Worm (Caenorhabditis elegans): Measurements from ENCODE around the gene T28F3.8.
"Not testable (repeated sequence)": the region's sequence is repeated elsewhere in the genome, so short reads cannot be mapped to it uniquely, and the experiment has no call there.

The T28F3.8 gene

ce11 chrIV:17307223-17307622, at the start of gene T28F3.8:
TSS of gene T28F3.8 (minus strand) at chrIV:17307323.
- TF ChIP-seq blmp-1, nhr-11, nhr-237 (tag; optimal IDR thresholded peaks at IDR 0.05): not testable (repeated sequence)

- TF ChIP-seq snu-23 (GFP tag; optimal IDR thresholded peaks at IDR 0.05) (no peak), fkh-8 (tag; optimal IDR thresholded peaks at IDR 0.05) (no peak), mef-2 (tag; optimal IDR thresholded peaks at IDR 0.05) (no peak), lin-39 (tag; optimal IDR thresholded peaks at IDR 0.05) (no peak), nhr-77 (tag; optimal IDR thresholded peaks at IDR 0.05) (no peak), hlh-4 (tag; optimal IDR thresholded peaks at IDR 0.05) (no peak), nhr-90 (tag; optimal IDR thresholded peaks at IDR 0.05; ENCODE audit: poor library complexity) (no peak), blmp-1 (tag; optimal IDR thresholded peaks at IDR 0.05) (no peak), nhr-76 (tag; optimal IDR thresholded peaks at IDR 0.05) (no peak), grh-1 (GFP tag; IDR thresholded peaks at IDR 0.05) (no peak), sptf-1 (tag; optimal IDR thresholded peaks at IDR 0.05) (no peak), dsc-1 (tag; optimal IDR thresholded peaks at IDR 0.05) (no peak), snpc-4 (tag; optimal IDR thresholded peaks at IDR 0.05) (no peak), lin-35 (GFP tag; optimal IDR thresholded peaks at IDR 0.05) (no peak), swsn-7 (tag; optimal IDR thresholded peaks at IDR 0.05) (no peak), lsy-2 (tag; optimal IDR thresholded peaks at IDR 0.05) (no peak), aha-1 (tag; optimal IDR thresholded peaks at IDR 0.05) (no peak), C34B4.2 (tag; optimal IDR thresholded peaks at IDR 0.05) (no peak), ces-1 (GFP tag; optimal IDR thresholded peaks at IDR 0.05) (no peak), ceh-88 (GFP tag; IDR thresholded peaks at IDR 0.05) (no peak)
Measured at ce11 chrIV:17351586-17351985, 44.5 kb upstream of the T28F3.8 start, which contains the start of gene clec-199. TSS of gene clec-199 (plus strand) at chrIV:17351886.

- no peak for TF ChIP-seq irx-1 (tag; optimal IDR thresholded peaks at IDR 0.05)
- no peak for TF ChIP-seq ets-5 (GFP tag; IDR thresholded peaks at IDR 0.05)
- TF ChIP-seq nhr-28 (tag; optimal IDR thresholded peaks at IDR 0.05): no peak
- no peak for TF ChIP-seq mef-2 (tag; optimal IDR thresholded peaks at IDR 0.05)
- no peak for TF ChIP-seq egl-27 (tag; optimal IDR thresholded peaks at IDR 0.05)
- no peak for TF ChIP-seq swsn-7 (tag; optimal IDR thresholded peaks at IDR 0.05)
- TF ChIP-seq unc-86 (tag; optimal IDR thresholded peaks at IDR 0.05): no peak
- no peak for TF ChIP-seq alr-1 (tag; optimal IDR thresholded peaks at IDR 0.05; ENCODE audit: borderline replicate concordance)
- no peak for TF ChIP-seq unc-130 (tag; optimal IDR thresholded peaks at IDR 0.05)
Measured at ce11 chrIV:17346599-17347218, 39.6 kb upstream of the T28F3.8 start, which contains the start of the genes clec-197 and clec-198. TSS of gene clec-197 (minus strand) at chrIV:17346699. TSS of gene clec-198 (plus strand) at chrIV:17347168.

- TF ChIP-seq nhr-84 (tag; optimal IDR thresholded peaks at IDR 0.05) (no peak), mef-2 (tag; optimal IDR thresholded peaks at IDR 0.05) (no peak), C34B4.2 (tag; optimal IDR thresholded peaks at IDR 0.05) (no peak), snu-23 (GFP tag; optimal IDR thresholded peaks at IDR 0.05) (no peak), C16A3.4 (tag; optimal IDR thresholded peaks at IDR 0.05) (no peak)
Measured at ce11 chrIV:17343482-17343881, 36.4 kb upstream of the T28F3.8 start, which contains the start of gene C49C3.11. TSS of gene C49C3.11 (plus strand) at chrIV:17343782.

- TF ChIP-seq skn-1 (tag; optimal IDR thresholded peaks at IDR 0.05) (no peak), vab-15 (tag; optimal IDR thresholded peaks at IDR 0.05) (no peak), lin-15B (tag; optimal IDR thresholded peaks at IDR 0.05) (no peak), C34B4.2 (tag; optimal IDR thresholded peaks at IDR 0.05) (no peak)
Measured at ce11 chrIV:17342667-17343066, 35.5 kb upstream of the T28F3.8 start, which contains the start of gene C49C3.21. TSS of gene C49C3.21 (plus strand) at chrIV:17342967.
